Worm (Caenorhabditis elegans) whole organism, late embryonic: ENCODE results near the gene B0496.11.
A peak's percentile ranks its signal among the peaks of the same experiment; 100 is the strongest.

Source experiments
- C38D4.7 ChIP-seq: fragments of 200-800 bp; sonication (Bioruptor generic); optimal IDR thresholded peaks from 2 replicates; lab custom pipeline; 2018; ENCODE audit warnings: mild to moderate bottlenecking, missing genetic modification characterization, moderate library complexity, missing compliant biosample characterization
- F13H6.1 ChIP-seq: sonication (generic microtip); optimal IDR thresholded peaks from 2 replicates; lab custom pipeline; 2016; ENCODE audit warnings: missing genetic modification characterization, missing compliant biosample characterization
- T23F11.4 ChIP-seq: fragments of 200-800 bp; sonication (Bioruptor generic); optimal IDR thresholded peaks from 2 replicates; lab custom pipeline; 2018; ENCODE audit warnings: mild to moderate bottlenecking, missing genetic modification characterization, missing compliant biosample characterization
- Y22D7AL.16 ChIP-seq: sonication (generic microtip); optimal IDR thresholded peaks from 2 replicates; lab custom pipeline; 2016; ENCODE audit warnings: missing genetic modification characterization, missing compliant biosample characterization
- ahr-1 ChIP-seq: sonication (generic microtip); optimal IDR thresholded peaks from 2 replicates; lab custom pipeline; 2016; ENCODE audit warnings: missing genetic modification characterization, missing compliant biosample characterization
- ama-1 ChIP-seq: fragments of 150-350 bp; optimal IDR thresholded peaks from 2 replicates; lab custom pipeline; 2014
- ceh-18 ChIP-seq: sonication (generic microtip); optimal IDR thresholded peaks from 2 replicates; lab custom pipeline; 2016; ENCODE audit warnings: missing genetic modification characterization, missing compliant biosample characterization
- ceh-19 ChIP-seq: fragments of 200-800 bp; sonication (Bioruptor generic); optimal IDR thresholded peaks from 2 replicates; lab custom pipeline; 2018; ENCODE audit warnings: mild to moderate bottlenecking, missing genetic modification characterization, missing compliant biosample characterization
- ceh-2 ChIP-seq: sonication (generic microtip); optimal IDR thresholded peaks from 2 replicates; lab custom pipeline; 2016; ENCODE audit warnings: missing genotype, missing genetic modification characterization, missing compliant biosample characterization
- ceh-22 ChIP-seq: sonication (generic microtip); optimal IDR thresholded peaks from 2 replicates; lab custom pipeline; 2017; ENCODE audit warnings: missing biosample characterization, missing genetic modification characterization
- ceh-24 ChIP-seq: sonication (generic microtip); optimal IDR thresholded peaks from 2 replicates; lab custom pipeline; 2016; ENCODE audit warnings: mild to moderate bottlenecking, missing genetic modification characterization, missing compliant biosample characterization
- ceh-31 ChIP-seq: sonication (generic microtip); optimal IDR thresholded peaks from 2 replicates; lab custom pipeline; 2016; ENCODE audit warnings: missing genetic modification characterization, missing compliant biosample characterization
- ceh-6 ChIP-seq: fragments of 200-800 bp; sonication (Bioruptor generic); optimal IDR thresholded peaks from 2 replicates; lab custom pipeline; 2018; ENCODE audit warnings: mild to moderate bottlenecking, missing genetic modification characterization, missing compliant biosample characterization
- ceh-9 ChIP-seq: sonication (generic microtip); optimal IDR thresholded peaks from 2 replicates; lab custom pipeline; 2016; ENCODE audit warnings: mild to moderate bottlenecking, missing genetic modification characterization, inconsistent platforms, missing compliant biosample characterization
- che-1 ChIP-seq: sonication (generic microtip); optimal IDR thresholded peaks from 2 replicates; lab custom pipeline; 2016; ENCODE audit warnings: mild to moderate bottlenecking, missing genetic modification characterization, missing compliant biosample characterization
- dmd-4 ChIP-seq: sonication (generic microtip); optimal IDR thresholded peaks from 2 replicates; lab custom pipeline; 2016; ENCODE audit warnings: borderline replicate concordance, missing genetic modification characterization, missing compliant biosample characterization
- dve-1 ChIP-seq: sonication (generic microtip); optimal IDR thresholded peaks from 2 replicates; lab custom pipeline; 2017; ENCODE audit warnings: antibody characterized with exemption, mild to moderate bottlenecking, missing genetic modification characterization, missing compliant biosample characterization
- elt-2 ChIP-seq: sonication (generic microtip); optimal IDR thresholded peaks from 2 replicates; lab custom pipeline; 2016; ENCODE audit warnings: missing genetic modification reagents, missing genetic modification characterization, missing compliant biosample characterization
- elt-4 ChIP-seq: sonication (generic microtip); optimal IDR thresholded peaks from 2 replicates; lab custom pipeline; 2016; ENCODE audit warnings: missing genetic modification characterization, missing compliant biosample characterization
- ets-4 ChIP-seq: sonication (generic microtip); optimal IDR thresholded peaks from 2 replicates; lab custom pipeline; 2016; ENCODE audit warnings: missing genetic modification characterization, missing compliant biosample characterization
- eyg-1 ChIP-seq: sonication (generic microtip); optimal IDR thresholded peaks from 2 replicates; lab custom pipeline; 2016; ENCODE audit warnings: missing genotype, missing genetic modification characterization, missing compliant biosample characterization
- fax-1 ChIP-seq: sonication (generic microtip); optimal IDR thresholded peaks from 2 replicates; lab custom pipeline; 2016; ENCODE audit warnings: missing genotype, missing genetic modification characterization, missing compliant biosample characterization
- fkh-10 ChIP-seq: fragments of 150-350 bp; optimal IDR thresholded peaks from 2 replicates; lab custom pipeline; 2014; ENCODE audit warnings: missing biosample characterization, missing genetic modification reagents, missing genetic modification characterization
- fkh-6 ChIP-seq: sonication (generic microtip); optimal IDR thresholded peaks from 2 replicates; lab custom pipeline; 2016; ENCODE audit warnings: missing genetic modification characterization, missing compliant biosample characterization
- gmeb-2 ChIP-seq: sonication (generic microtip); optimal IDR thresholded peaks from 2 replicates; lab custom pipeline; 2016; ENCODE audit warnings: missing genetic modification characterization, inconsistent platforms, missing compliant biosample characterization
- hlh-13 ChIP-seq: fragments of 200-800 bp; sonication (Bioruptor generic); optimal IDR thresholded peaks from 2 replicates; lab custom pipeline; 2018; ENCODE audit warnings: mild to moderate bottlenecking, missing genetic modification characterization, missing compliant biosample characterization
- hlh-15 ChIP-seq: sonication (generic microtip); optimal IDR thresholded peaks from 2 replicates; lab custom pipeline; 2016; ENCODE audit warnings: missing genetic modification characterization, missing compliant biosample characterization
- hlh-30 ChIP-seq: sonication (generic microtip); optimal IDR thresholded peaks from 2 replicates; lab custom pipeline; 2017; ENCODE audit warnings: antibody characterized with exemption, missing genetic modification characterization, missing compliant biosample characterization; ENCODE audit not compliant: insufficient read depth
- hlh-6 ChIP-seq: sonication (generic microtip); optimal IDR thresholded peaks from 2 replicates; lab custom pipeline; 2016; ENCODE audit warnings: missing genotype, missing genetic modification characterization, missing compliant biosample characterization
- hlh-8 ChIP-seq: sonication (generic microtip); optimal IDR thresholded peaks from 2 replicates; lab custom pipeline; 2016; ENCODE audit warnings: missing genotype, missing genetic modification characterization, missing compliant biosample characterization
- lim-6 ChIP-seq: sonication (generic microtip); optimal IDR thresholded peaks from 2 replicates; lab custom pipeline; 2016; ENCODE audit warnings: missing genetic modification characterization, missing compliant biosample characterization
- lin-11 ChIP-seq: fragments of 200-800 bp; sonication (Bioruptor generic); optimal IDR thresholded peaks from 2 replicates; lab custom pipeline; 2018; ENCODE audit warnings: mild to moderate bottlenecking, missing genetic modification characterization, missing compliant biosample characterization
- madf-2 ChIP-seq: sonication (generic microtip); optimal IDR thresholded peaks from 2 replicates; lab custom pipeline; 2017; ENCODE audit warnings: missing genetic modification characterization, missing compliant biosample characterization
- mec-3 ChIP-seq: sonication (generic microtip); optimal IDR thresholded peaks from 2 replicates; lab custom pipeline; 2016; ENCODE audit warnings: borderline replicate concordance, missing genetic modification characterization, missing compliant biosample characterization
- nfya-1 ChIP-seq: sonication (generic microtip); optimal IDR thresholded peaks from 2 replicates; lab custom pipeline; 2017; ENCODE audit warnings: missing genetic modification characterization, mild to moderate bottlenecking, missing compliant biosample characterization, antibody characterized with exemption, moderate library complexity
- nhr-11 ChIP-seq: fragments of 150-350 bp; optimal IDR thresholded peaks from 2 replicates; lab custom pipeline; 2014; ENCODE audit warnings: missing biosample characterization, missing genetic modification characterization
- nhr-232 ChIP-seq: sonication (generic microtip); optimal IDR thresholded peaks from 2 replicates; lab custom pipeline; 2016; ENCODE audit warnings: missing genetic modification characterization, missing compliant biosample characterization
- pag-3 ChIP-seq: sonication (generic microtip); optimal IDR thresholded peaks from 2 replicates; lab custom pipeline; 2016; ENCODE audit warnings: missing compliant biosample characterization, missing genetic modification characterization, borderline replicate concordance
- pat-9 ChIP-seq: fragments of 200-800 bp; sonication (Bioruptor generic); optimal IDR thresholded peaks from 2 replicates; lab custom pipeline; 2018; ENCODE audit warnings: mild to moderate bottlenecking, missing genetic modification characterization, moderate library complexity, missing compliant biosample characterization
- pax-1 ChIP-seq: fragments of 150-350 bp; optimal IDR thresholded peaks from 2 replicates; lab custom pipeline; 2014; ENCODE audit warnings: missing biosample characterization, missing genetic modification characterization
- pha-2 ChIP-seq: sonication (generic microtip); optimal IDR thresholded peaks from 2 replicates; lab custom pipeline; 2017; ENCODE audit warnings: mild to moderate bottlenecking, missing genetic modification characterization, missing compliant biosample characterization
- pha-4 ChIP-seq: fragments of 150-350 bp; optimal IDR thresholded peaks from 2 replicates; lab custom pipeline; 2018; ENCODE audit warnings: missing biosample characterization, missing genetic modification reagents, missing genetic modification characterization
- rnt-1 ChIP-seq: sonication (generic microtip); optimal IDR thresholded peaks from 2 replicates; lab custom pipeline; 2016; ENCODE audit warnings: missing genetic modification characterization, missing compliant biosample characterization
- sox-2 ChIP-seq: fragments of 200-800 bp; sonication (Bioruptor generic); IDR thresholded peaks from 2 replicates; pipeline ENCODE4 v1.3.6; 2022; ENCODE audit warnings: missing genetic modification reagents, missing genetic modification characterization, missing compliant biosample characterization
- sox-4 ChIP-seq: sonication (generic microtip); optimal IDR thresholded peaks from 2 replicates; lab custom pipeline; 2017; ENCODE audit warnings: mild to moderate bottlenecking, missing genetic modification characterization, inconsistent platforms, missing compliant biosample characterization
- syd-9 ChIP-seq: sonication (generic microtip); optimal IDR thresholded peaks from 2 replicates; lab custom pipeline; 2016; ENCODE audit warnings: mild to moderate bottlenecking, missing genetic modification characterization, moderate library complexity, missing compliant biosample characterization
- tbx-2 ChIP-seq: sonication (generic microtip); optimal IDR thresholded peaks from 2 replicates; lab custom pipeline; 2016; ENCODE audit warnings: missing genetic modification characterization, missing compliant biosample characterization
- tbx-7 ChIP-seq: sonication (generic microtip); optimal IDR thresholded peaks from 2 replicates; lab custom pipeline; 2016; ENCODE audit warnings: missing genotype, missing genetic modification characterization, missing compliant biosample characterization
- ttx-3 ChIP-seq: sonication (generic microtip); optimal IDR thresholded peaks from 2 replicates; lab custom pipeline; 2016; ENCODE audit warnings: missing genetic modification reagents, missing genetic modification characterization, missing compliant biosample characterization
- unc-3 ChIP-seq, 2 experiments: fragments of 200-800 bp in 1 of 2; sonication (Bioruptor generic) in 1 of 2; sonication (generic microtip) in 1 of 2; conservative IDR thresholded peaks in 1 of 2; optimal IDR thresholded peaks in 1 of 2; 2 replicates each; pipeline versions ENCODE4 v1.3.6 to Lab custom; 2016 to 2022; ENCODE audit warnings: missing compliant biosample characterization in 2 of 2, missing genetic modification characterization in 2 of 2, missing genetic modification reagents in 1 of 2
- unc-42 ChIP-seq: sonication (generic microtip); optimal IDR thresholded peaks from 2 replicates; lab custom pipeline; 2016; ENCODE audit warnings: missing genotype, missing genetic modification characterization, missing compliant biosample characterization
- unc-55 ChIP-seq: sonication (generic microtip); optimal IDR thresholded peaks from 2 replicates; lab custom pipeline; 2017; ENCODE audit warnings: missing biosample characterization, missing genetic modification reagents, missing genetic modification characterization
- zip-5 ChIP-seq: sonication (generic microtip); optimal IDR thresholded peaks from 2 replicates; lab custom pipeline; 2016; ENCODE audit warnings: missing genetic modification characterization, missing compliant biosample characterization
- ztf-16 ChIP-seq: sonication (generic microtip); optimal IDR thresholded peaks from 2 replicates; lab custom pipeline; 2017; ENCODE audit warnings: missing genetic modification characterization, missing compliant biosample characterization

B0496.11 gene

ce11 chrIV:7402077-7402476 lies 31.7 kb downstream of the B0496.11 start:
- TF ChIP-seq tbx-2 (tag; lab: Kevin White, UChicago) = peak; percentile 75
- no peak for TF ChIP-seq sox-4 (tag; lab: Kevin White, UChicago)
- peak; percentile 20 for TF ChIP-seq ceh-2 (tag; lab: Kevin White, UChicago)
- no peak for TF ChIP-seq ttx-3 (tag; lab: Kevin White, UChicago)
- TF ChIP-seq pat-9 = no peak
- no peak for TF ChIP-seq eyg-1 (tag; lab: Kevin White, UChicago)
- peak; percentile 48 for TF ChIP-seq unc-55
- TF ChIP-seq pax-1 (tag; lab: Kevin White, UChicago) = no peak
- no peak for TF ChIP-seq unc-3 (GFP tag; conservative IDR thresholded peaks at IDR 0.05; lab: Robert Waterston, UW)
- no peak for TF ChIP-seq unc-3 (tag; optimal IDR thresholded peaks at IDR 0.05; lab: Kevin White, UChicago)
- no peak for TF ChIP-seq nhr-11 (tag; lab: Kevin White, UChicago)
- peak; percentile 61 for TF ChIP-seq ceh-19 (GFP tag; lab: Kevin White, UChicago)
- peak; percentile 20 for TF ChIP-seq hlh-6
- TF ChIP-seq F13H6.1 = no peak
- no peak for TF ChIP-seq che-1 (tag; lab: Kevin White, UChicago)
- no peak for TF ChIP-seq hlh-30 (tag; lab: Kevin White, UChicago)
- TF ChIP-seq elt-4 = no peak
- no peak for TF ChIP-seq gmeb-2 (tag; lab: Kevin White, UChicago)
- no peak for TF ChIP-seq zip-5 (tag; lab: Kevin White, UChicago)
- TF ChIP-seq ceh-31 (tag; lab: Kevin White, UChicago) = peak; percentile 91
- TF ChIP-seq hlh-8 = no peak
- peak; percentile 22 for TF ChIP-seq madf-2 (tag; lab: Kevin White, UChicago)
- no peak for TF ChIP-seq sox-2 (GFP tag; lab: Robert Waterston, UW)
- no peak for TF ChIP-seq ets-4 (tag; lab: Kevin White, UChicago)
- TF ChIP-seq syd-9 (tag; lab: Kevin White, UChicago) = peak; percentile 27
- no peak for TF ChIP-seq lin-11 (tag; lab: Kevin White, UChicago)
- TF ChIP-seq ama-1 (lab: Kevin White, UChicago) = no peak
- TF ChIP-seq unc-42 (tag; lab: Kevin White, UChicago) = peak; percentile 67
- peak; percentile 71 for TF ChIP-seq ceh-18 (tag; lab: Kevin White, UChicago)
- TF ChIP-seq Y22D7AL.16 (tag; lab: Kevin White, UChicago) = no peak
- TF ChIP-seq ztf-16 (tag; lab: Kevin White, UChicago) = no peak
- TF ChIP-seq fkh-6 (tag; lab: Kevin White, UChicago) = no peak
- TF ChIP-seq tbx-7 (tag; lab: Kevin White, UChicago) = no peak
- no peak for TF ChIP-seq pha-2 (tag; lab: Kevin White, UChicago)
- TF ChIP-seq nhr-232 = no peak
- TF ChIP-seq rnt-1 (tag; lab: Kevin White, UChicago) = peak; percentile 56
- peak; percentile 41 for TF ChIP-seq fax-1
- no peak for TF ChIP-seq ceh-6 (GFP tag; lab: Kevin White, UChicago)
- TF ChIP-seq ahr-1 (tag; lab: Kevin White, UChicago) = no peak
- no peak for TF ChIP-seq ceh-9
- TF ChIP-seq hlh-15 = no peak
- TF ChIP-seq ceh-22 (tag; lab: Kevin White, UChicago) = no peak
- TF ChIP-seq dmd-4 (tag; lab: Kevin White, UChicago) = no peak
- TF ChIP-seq nfya-1 = peak; percentile 87
- no peak for TF ChIP-seq lim-6 (tag; lab: Kevin White, UChicago)
- peak; percentile 58 for TF ChIP-seq fkh-10 (GFP tag; lab: Kevin White, UChicago)
- TF ChIP-seq dve-1 (tag; lab: Kevin White, UChicago) = no peak
- TF ChIP-seq ceh-24 (tag; lab: Kevin White, UChicago) = no peak
- TF ChIP-seq T23F11.4 (GFP tag; lab: Kevin White, UChicago) = no peak
- TF ChIP-seq C38D4.7 = peak; percentile 7
- no peak for TF ChIP-seq mec-3 (tag; lab: Kevin White, UChicago)
- TF ChIP-seq pha-4 (tag; lab: Kevin White, UChicago) = no peak
- TF ChIP-seq hlh-13 (GFP tag; lab: Kevin White, UChicago) = no peak
- TF ChIP-seq elt-2 (tag; lab: Kevin White, UChicago) = no peak
- peak; percentile 54 for TF ChIP-seq pag-3 (tag; lab: Kevin White, UChicago)
